Worm (Caenorhabditis elegans) whole organism, young adult: ENCODE data around the gene srx-36.

Experiments used
- B0019.2 ChIP-seq: fragments of 200-800 bp; sonication (Bioruptor generic); conservative IDR thresholded peaks from 2 replicates; pipeline ENCODE4 v1.3.6; 2022; ENCODE audit warnings: missing genetic modification reagents, missing genetic modification characterization, missing compliant biosample characterization
- B0035.1 ChIP-seq: sonication (generic microtip); optimal IDR thresholded peaks from 2 replicates; lab custom pipeline; 2016; ENCODE audit warnings: missing genetic modification characterization, mild to moderate bottlenecking, missing compliant biosample characterization, missing genotype, missing genetic modification reagents
- C06A6.2 ChIP-seq: fragments of 200-800 bp; sonication (Bioruptor generic); conservative IDR thresholded peaks from 2 replicates; pipeline ENCODE4 v1.3.6; 2022; ENCODE audit warnings: missing genetic modification characterization, missing compliant biosample characterization
- F22D6.2 ChIP-seq: sonication (generic microtip); optimal IDR thresholded peaks from 2 replicates; lab custom pipeline; 2016; ENCODE audit warnings: mild to moderate bottlenecking, missing genetic modification characterization, missing compliant biosample characterization
- F52B5.7 ChIP-seq: sonication (generic microtip); optimal IDR thresholded peaks from 2 replicates; lab custom pipeline; 2016; ENCODE audit warnings: mild to moderate bottlenecking, missing genetic modification characterization, missing compliant biosample characterization
- K12H6.12 ChIP-seq: fragments of 200-800 bp; sonication (Bioruptor generic); optimal IDR thresholded peaks from 2 replicates; lab custom pipeline; 2018; ENCODE audit warnings: mild to moderate bottlenecking, missing genetic modification characterization, missing compliant biosample characterization
- ZK185.1 ChIP-seq: sonication (generic microtip); optimal IDR thresholded peaks from 2 replicates; lab custom pipeline; 2016; ENCODE audit warnings: mild to moderate bottlenecking, missing genetic modification characterization, missing compliant biosample characterization; ENCODE audit not compliant: poor library complexity, severe bottlenecking
- ama-1 ChIP-seq, 3 experiments: fragments of 150-350 bp in 1 of 3; sonication (generic microtip) in 2 of 3; optimal IDR thresholded peaks; 2 replicates each; lab custom pipeline; 2014 to 2018; ENCODE audit warnings: missing biosample characterization in 2 of 3, missing genetic modification characterization in 2 of 3, missing genetic modification reagents in 2 of 3
- aptf-2 ChIP-seq: fragments of 200-800 bp; sonication (Bioruptor generic); conservative IDR thresholded peaks from 2 replicates; pipeline ENCODE4 v1.3.6; 2022; ENCODE audit warnings: missing genetic modification reagents, missing genetic modification characterization, missing compliant biosample characterization
- atf-7 ChIP-seq: sonication (generic microtip); optimal IDR thresholded peaks from 2 replicates; lab custom pipeline; 2017; ENCODE audit warnings: mild to moderate bottlenecking, missing genetic modification characterization, missing compliant biosample characterization
- ceh-27 ChIP-seq: fragments of 200-800 bp; sonication (Bioruptor generic); optimal IDR thresholded peaks from 2 replicates; lab custom pipeline; 2018; ENCODE audit warnings: mild to moderate bottlenecking, missing genetic modification characterization, moderate library complexity, missing compliant biosample characterization
- chd-7 ChIP-seq: sonication (generic microtip); optimal IDR thresholded peaks from 2 replicates; lab custom pipeline; 2016; ENCODE audit warnings: mild to moderate bottlenecking, missing genetic modification characterization, moderate library complexity, missing compliant biosample characterization
- ets-4 ChIP-seq: fragments of 200-800 bp; sonication (Bioruptor generic); optimal IDR thresholded peaks from 2 replicates; lab custom pipeline; 2018; ENCODE audit warnings: mild to moderate bottlenecking, missing genetic modification characterization, missing compliant biosample characterization
- fkh-3 ChIP-seq: sonication (generic microtip); optimal IDR thresholded peaks from 2 replicates; lab custom pipeline; 2016; ENCODE audit warnings: mild to moderate bottlenecking, missing genetic modification characterization, missing compliant biosample characterization
- him-1 ChIP-seq: sonication (generic microtip); optimal IDR thresholded peaks from 2 replicates; lab custom pipeline; 2016; ENCODE audit warnings: missing genotype, missing genetic modification reagents, missing genetic modification characterization, missing compliant biosample characterization
- hlh-26 ChIP-seq: fragments of 200-800 bp; sonication (Bioruptor generic); conservative IDR thresholded peaks from 2 replicates; pipeline ENCODE4 v1.3.6; 2022; ENCODE audit warnings: missing genetic modification reagents, missing genetic modification characterization, missing compliant biosample characterization
- hmg-20 ChIP-seq: fragments of 200-800 bp; sonication (Bioruptor generic); IDR thresholded peaks from 2 replicates; pipeline ENCODE4 v1.3.6; 2022; ENCODE audit warnings: missing genetic modification reagents, missing genetic modification characterization, missing compliant biosample characterization
- lag-1 ChIP-seq: fragments of 200-800 bp; sonication (Bioruptor generic); IDR thresholded peaks from 2 replicates; pipeline ENCODE4 v1.3.6; 2022; ENCODE audit warnings: missing genetic modification reagents, missing genetic modification characterization, missing compliant biosample characterization
- let-607 ChIP-seq, 2 experiments: fragments of 200-800 bp in 1 of 2; sonication (Bioruptor generic) in 1 of 2; sonication (generic microtip) in 1 of 2; optimal IDR thresholded peaks; 2 replicates each; lab custom pipeline; 2016 to 2018; ENCODE audit warnings: mild to moderate bottlenecking in 2 of 2, missing compliant biosample characterization in 2 of 2, missing genetic modification characterization in 2 of 2, moderate library complexity in 2 of 2, missing genotype in 1 of 2
- lin-26 ChIP-seq: fragments of 200-800 bp; sonication (Bioruptor generic); IDR thresholded peaks from 2 replicates; pipeline ENCODE4 v1.3.6; 2022; ENCODE audit warnings: missing genetic modification reagents, missing genetic modification characterization, missing compliant biosample characterization
- mes-4 ChIP-seq: sonication (generic microtip); optimal IDR thresholded peaks from 2 replicates; lab custom pipeline; 2016; ENCODE audit warnings: missing genotype, missing genetic modification characterization, missing compliant biosample characterization
- nfya-2 ChIP-seq: fragments of 200-800 bp; sonication (Bioruptor generic); IDR thresholded peaks from 2 replicates; pipeline ENCODE4 v1.3.6; 2022; ENCODE audit warnings: missing genetic modification reagents, missing genetic modification characterization, missing compliant biosample characterization
- nfyb-1 ChIP-seq: fragments of 200-800 bp; sonication (Bioruptor generic); IDR thresholded peaks from 2 replicates; pipeline ENCODE4 v1.3.6; 2022; ENCODE audit warnings: missing genetic modification reagents, missing genetic modification characterization, missing compliant biosample characterization
- nhr-90 ChIP-seq: sonication (generic microtip); optimal IDR thresholded peaks from 2 replicates; lab custom pipeline; 2016; ENCODE audit warnings: missing genotype, mild to moderate bottlenecking, missing genetic modification characterization, missing compliant biosample characterization
- rcor-1 ChIP-seq: fragments of 200-800 bp; sonication (Bioruptor generic); IDR thresholded peaks from 2 replicates; pipeline ENCODE4 v1.3.6; 2022; ENCODE audit warnings: missing genetic modification reagents, missing genetic modification characterization, missing compliant biosample characterization
- rec-8 ChIP-seq, 2 experiments: sonication (generic microtip); optimal IDR thresholded peaks; 2 replicates each; lab custom pipeline; 2016; ENCODE audit warnings: mild to moderate bottlenecking in 2 of 2, missing genetic modification characterization in 2 of 2, missing genetic modification reagents in 2 of 2, missing genotype in 2 of 2, missing biosample characterization in 1 of 2, missing compliant biosample characterization in 1 of 2, moderate library complexity in 1 of 2
- rpc-1 ChIP-seq, 2 experiments: fragments of 150-350 bp in 1 of 2; sonication (generic microtip) in 1 of 2; optimal IDR thresholded peaks; 2 replicates each; lab custom pipeline; 2014 to 2018; ENCODE audit warnings: missing biosample characterization in 1 of 2, missing genetic modification characterization in 1 of 2, missing genetic modification reagents in 1 of 2, missing genotype in 1 of 2
- snpc-1.1 ChIP-seq: sonication (generic microtip); optimal IDR thresholded peaks from 2 replicates; lab custom pipeline; 2017; ENCODE audit warnings: missing genetic modification characterization, mild to moderate bottlenecking, missing compliant biosample characterization, antibody characterized with exemption, moderate library complexity, missing genotype, missing genetic modification reagents; ENCODE audit not compliant: insufficient read depth
- tbp1 ChIP-seq: fragments of 200-800 bp; sonication (Bioruptor generic); optimal IDR thresholded peaks from 2 replicates; lab custom pipeline; 2018; ENCODE audit warnings: mild to moderate bottlenecking, missing genetic modification characterization, missing compliant biosample characterization
- tbx-9 ChIP-seq: sonication (generic microtip); optimal IDR thresholded peaks from 2 replicates; lab custom pipeline; 2016; ENCODE audit warnings: borderline replicate concordance, missing genetic modification characterization, inconsistent platforms, missing compliant biosample characterization
- unc-62 ChIP-seq: fragments of 150-350 bp; optimal IDR thresholded peaks from 2 replicates; lab custom pipeline; 2014; ENCODE audit warnings: missing biosample characterization, missing genetic modification reagents, missing genetic modification characterization
- xnd-1 ChIP-seq: sonication (generic microtip); optimal IDR thresholded peaks from 2 replicates; lab custom pipeline; 2016; ENCODE audit warnings: missing genotype, missing genetic modification reagents, missing genetic modification characterization, missing compliant biosample characterization
- zim-3 ChIP-seq: sonication (generic microtip); optimal IDR thresholded peaks from 2 replicates; lab custom pipeline; 2017; ENCODE audit warnings: mild to moderate bottlenecking, missing genetic modification characterization, moderate library complexity, missing compliant biosample characterization
- ztf-18 ChIP-seq: sonication (generic microtip); optimal IDR thresholded peaks from 2 replicates; lab custom pipeline; 2016; ENCODE audit warnings: missing genotype, mild to moderate bottlenecking, missing genetic modification characterization, missing compliant biosample characterization
- ztf-22 ChIP-seq: fragments of 200-800 bp; sonication (Bioruptor generic); optimal IDR thresholded peaks from 2 replicates; lab custom pipeline; 2018; ENCODE audit warnings: mild to moderate bottlenecking, missing genetic modification characterization, moderate library complexity, missing compliant biosample characterization

Gene srx-36

ce11 chrV:7132248-7132647, 1.4 kb upstream of the srx-36 start, which contains the start of gene sre-10:
Gene sre-10 (plus strand): TSS chrV:7132548.
- TF ChIP-seq F52B5.7 = no peak
- no peak for TF ChIP-seq nhr-90
- no peak for TF ChIP-seq ztf-22
- no peak for TF ChIP-seq tbp1 (GFP tag; lab: Kevin White, UChicago)
- no peak for TF ChIP-seq lag-1 (GFP tag; lab: Robert Waterston, UW)
- TF ChIP-seq B0035.1 (tag; lab: Kevin White, UChicago) = no peak
- no peak for TF ChIP-seq fkh-3
- no peak for TF ChIP-seq ets-4
- TF ChIP-seq lin-26 (GFP tag; lab: Robert Waterston, UW) = no peak
- no peak for TF ChIP-seq hmg-20 (GFP tag; lab: Robert Waterston, UW)
- no peak for TF ChIP-seq nfya-2 (GFP tag; lab: Robert Waterston, UW)
- no peak for TF ChIP-seq him-1
- no peak for TF ChIP-seq nfyb-1
- no peak for TF ChIP-seq F22D6.2 (tag; lab: Kevin White, UChicago)
- TF ChIP-seq B0019.2 (GFP tag; lab: Robert Waterston, UW) = no peak
- TF ChIP-seq ZK185.1 = no peak
- TF ChIP-seq rpc-1 (optimal IDR thresholded peaks at IDR 0.05; lab: Kevin White, UChicago) = no peak
- TF ChIP-seq rpc-1 (tag; optimal IDR thresholded peaks at IDR 0.05; lab: Kevin White, UChicago) = no peak
- TF ChIP-seq tbx-9 (tag; lab: Kevin White, UChicago) = no peak
- no peak for TF ChIP-seq mes-4 (tag; lab: Kevin White, UChicago)
- TF ChIP-seq ztf-18 = no peak

ce11 chrV:7129460-7129859, 1.4 kb downstream of the srx-36 start, which contains the start of gene T01C4.8:
Gene T01C4.8 (minus strand): TSS chrV:7129560.
- TF ChIP-seq C06A6.2 (no peak), unc-62 (GFP tag; lab: Kevin White, UChicago) (no peak), chd-7 (tag; lab: Kevin White, UChicago) (no peak), zim-3 (tag; lab: Kevin White, UChicago) (no peak), rcor-1 (GFP tag; lab: Robert Waterston, UW) (no peak), snpc-1.1 (tag; lab: Kevin White, UChicago) (no peak), nfya-2 (GFP tag; lab: Robert Waterston, UW) (no peak), mes-4 (tag; lab: Kevin White, UChicago) (no peak), ceh-27 (GFP tag; lab: Kevin White, UChicago) (no peak), atf-7 (tag; lab: Kevin White, UChicago) (no peak), xnd-1 (tag; lab: Kevin White, UChicago) (no peak), him-1 (no peak), hlh-26 (GFP tag; lab: Robert Waterston, UW) (no peak), aptf-2 (GFP tag; lab: Robert Waterston, UW) (no peak)

ce11 chrV:7123979-7124378, 6.9 kb downstream of the srx-36 start:
- no peak for TF ChIP-seq hmg-20 (GFP tag; lab: Robert Waterston, UW)
- no peak for TF ChIP-seq lag-1 (GFP tag; lab: Robert Waterston, UW)
- TF ChIP-seq snpc-1.1 (tag; lab: Kevin White, UChicago) = no peak
- TF ChIP-seq ama-1 (optimal IDR thresholded peaks at IDR 0.05; lab: Kevin White, UChicago) = no peak
- no peak for TF ChIP-seq ama-1 (GFP tag; optimal IDR thresholded peaks at IDR 0.05; lab: Kevin White, UChicago)
- no peak for TF ChIP-seq rec-8 (tag; optimal IDR thresholded peaks at IDR 0.05; lab: Kevin White, UChicago)
- no peak for TF ChIP-seq chd-7 (tag; lab: Kevin White, UChicago)
- no peak for TF ChIP-seq nhr-90
- no peak for TF ChIP-seq let-607 (tag; optimal IDR thresholded peaks at IDR 0.05; lab: Kevin White, UChicago)
- no peak for TF ChIP-seq K12H6.12 (tag; lab: Kevin White, UChicago)
